Worm (Caenorhabditis elegans) whole organism, L1 larva: ENCODE measurements around the gene ketn-1.
A peak's percentile ranks its signal among the peaks of the same experiment; 100 is the strongest.

Source experiments
- C04F5.9 ChIP-seq: sonication (generic microtip); optimal IDR thresholded peaks from 2 replicates; lab custom pipeline; 2016; ENCODE audit warnings: missing genetic modification characterization, missing compliant biosample characterization
- ama-1 ChIP-seq: fragments of 150-350 bp; optimal IDR thresholded peaks from 2 replicates; lab custom pipeline; 2014
- ces-1 ChIP-seq: fragments of 150-350 bp; optimal IDR thresholded peaks from 2 replicates; lab custom pipeline; 2014; ENCODE audit warnings: missing biosample characterization, missing genetic modification reagents, missing genetic modification characterization
- dpl-1 ChIP-seq, 3 experiments: fragments of 150-350 bp in 2 of 3; sonication (generic microtip) in 1 of 3; optimal IDR thresholded peaks; 2 replicates each; lab custom pipeline; 2014 to 2017; ENCODE audit warnings: missing biosample characterization in 3 of 3, missing genetic modification characterization in 3 of 3, missing genetic modification reagents in 3 of 3
- dsc-1 ChIP-seq: sonication (generic microtip); optimal IDR thresholded peaks from 2 replicates; lab custom pipeline; 2016; ENCODE audit warnings: mild to moderate bottlenecking, missing genetic modification characterization, missing compliant biosample characterization
- efl-1 ChIP-seq, 4 experiments: fragments of 150-350 bp; optimal IDR thresholded peaks in 3 of 4; peaks in 1 of 4; 1 replicate in 1 of 4; 2 replicates in 3 of 4; lab custom pipeline; 2014; ENCODE audit warnings: missing biosample characterization in 2 of 4, missing genetic modification characterization in 2 of 4, missing genetic modification reagents in 2 of 4
- egl-27 ChIP-seq, 2 experiments: fragments of 150-350 bp in 1 of 2; sonication (generic microtip); optimal IDR thresholded peaks; 3 replicates each; lab custom pipeline; 2017 to 2018; ENCODE audit warnings: missing biosample characterization in 2 of 2, missing genetic modification characterization in 2 of 2, missing genetic modification reagents in 2 of 2
- fos-1 ChIP-seq: fragments of 150-350 bp; optimal IDR thresholded peaks from 2 replicates; lab custom pipeline; 2014; ENCODE audit warnings: missing biosample characterization, missing genetic modification characterization
- mep-1 ChIP-seq: fragments of 150-350 bp; optimal IDR thresholded peaks from 2 replicates; lab custom pipeline; 2014; ENCODE audit warnings: missing biosample characterization, missing genetic modification characterization
- nhr-237 ChIP-seq: fragments of 150-350 bp; optimal IDR thresholded peaks from 2 replicates; lab custom pipeline; 2014; ENCODE audit warnings: missing biosample characterization, missing genetic modification characterization
- pqm-1 ChIP-seq: sonication (generic microtip); optimal IDR thresholded peaks from 3 replicates; lab custom pipeline; 2017; ENCODE audit warnings: missing biosample characterization, missing genetic modification characterization
- sox-4 ChIP-seq: sonication (generic microtip); optimal IDR thresholded peaks from 2 replicates; lab custom pipeline; 2016; ENCODE audit warnings: missing genetic modification characterization, missing compliant biosample characterization

ce11 chrV:2826815-2827214 lies 19.2 kb upstream of the ketn-1 start, which contains the start of gene T03D3.5:
- TF ChIP-seq pqm-1 (tag; lab: Kevin White, UChicago) (no peak), nhr-237 (no peak), C04F5.9 (tag; lab: Kevin White, UChicago) (no peak), ces-1 (no peak), sox-4 (no peak), fos-1 (no peak), egl-27 (tag; optimal IDR thresholded peaks at IDR 0.05; lab: Kevin White, UChicago) (no peak), mep-1 (tag; lab: Kevin White, UChicago) (no peak), dsc-1 (tag; lab: Kevin White, UChicago) (no peak), ama-1 (lab: Kevin White, UChicago) (no peak), efl-1 (optimal IDR thresholded peaks at IDR 0.05; lab: Kevin White, UChicago) (peak; percentile 61 to 65), efl-1 (GFP tag; optimal IDR thresholded peaks at IDR 0.05 in 1 of 2; lab: Kevin White, UChicago) (peak in 1 of 2 experiments; percentile 92), dpl-1 (GFP tag; optimal IDR thresholded peaks at IDR 0.05; lab: Kevin White, UChicago) (peak in 2 of 3 experiments; percentile 19 to 20)
